Worm (Caenorhabditis elegans) whole organism, late embryonic: ENCODE measurements around the gene K08E4.2.
A peak's percentile ranks its signal among the peaks of the same experiment; 100 is the strongest.

Experiments used
- C08G9.2 ChIP-seq: sonication (generic microtip); optimal IDR thresholded peaks from 2 replicates; lab custom pipeline; 2016; ENCODE audit warnings: mild to moderate bottlenecking, missing genetic modification characterization, moderate library complexity, missing compliant biosample characterization
- C38D4.7 ChIP-seq: fragments of 200-800 bp; sonication (Bioruptor generic); optimal IDR thresholded peaks from 2 replicates; lab custom pipeline; 2018; ENCODE audit warnings: mild to moderate bottlenecking, missing genetic modification characterization, moderate library complexity, missing compliant biosample characterization
- F13H6.1 ChIP-seq: sonication (generic microtip); optimal IDR thresholded peaks from 2 replicates; lab custom pipeline; 2016; ENCODE audit warnings: missing genetic modification characterization, missing compliant biosample characterization
- K02D7.2 ChIP-seq: sonication (generic microtip); optimal IDR thresholded peaks from 2 replicates; lab custom pipeline; 2017; ENCODE audit warnings: mild to moderate bottlenecking, missing genetic modification characterization, missing compliant biosample characterization
- T23F11.4 ChIP-seq: fragments of 200-800 bp; sonication (Bioruptor generic); optimal IDR thresholded peaks from 2 replicates; lab custom pipeline; 2018; ENCODE audit warnings: mild to moderate bottlenecking, missing genetic modification characterization, missing compliant biosample characterization
- Y22D7AL.16 ChIP-seq: sonication (generic microtip); optimal IDR thresholded peaks from 2 replicates; lab custom pipeline; 2016; ENCODE audit warnings: missing genetic modification characterization, missing compliant biosample characterization
- ceh-18 ChIP-seq: sonication (generic microtip); optimal IDR thresholded peaks from 2 replicates; lab custom pipeline; 2016; ENCODE audit warnings: missing genetic modification characterization, missing compliant biosample characterization
- ceh-19 ChIP-seq: fragments of 200-800 bp; sonication (Bioruptor generic); optimal IDR thresholded peaks from 2 replicates; lab custom pipeline; 2018; ENCODE audit warnings: mild to moderate bottlenecking, missing genetic modification characterization, missing compliant biosample characterization
- ceh-22 ChIP-seq: sonication (generic microtip); optimal IDR thresholded peaks from 2 replicates; lab custom pipeline; 2017; ENCODE audit warnings: missing biosample characterization, missing genetic modification characterization
- ceh-30 ChIP-seq: fragments of 150-350 bp; optimal IDR thresholded peaks from 2 replicates; lab custom pipeline; 2014; ENCODE audit warnings: missing biosample characterization, missing genetic modification characterization
- ceh-31 ChIP-seq: sonication (generic microtip); optimal IDR thresholded peaks from 2 replicates; lab custom pipeline; 2016; ENCODE audit warnings: missing genetic modification characterization, missing compliant biosample characterization
- ceh-34 ChIP-seq: sonication (generic microtip); optimal IDR thresholded peaks from 2 replicates; lab custom pipeline; 2016; ENCODE audit warnings: mild to moderate bottlenecking, missing genetic modification characterization, missing compliant biosample characterization
- ceh-48 ChIP-seq: sonication (generic microtip); optimal IDR thresholded peaks from 2 replicates; lab custom pipeline; 2016; ENCODE audit warnings: missing genetic modification characterization, inconsistent platforms, missing compliant biosample characterization
- ceh-6 ChIP-seq: fragments of 200-800 bp; sonication (Bioruptor generic); optimal IDR thresholded peaks from 2 replicates; lab custom pipeline; 2018; ENCODE audit warnings: mild to moderate bottlenecking, missing genetic modification characterization, missing compliant biosample characterization
- ceh-9 ChIP-seq: sonication (generic microtip); optimal IDR thresholded peaks from 2 replicates; lab custom pipeline; 2016; ENCODE audit warnings: mild to moderate bottlenecking, missing genetic modification characterization, inconsistent platforms, missing compliant biosample characterization
- dmd-4 ChIP-seq: sonication (generic microtip); optimal IDR thresholded peaks from 2 replicates; lab custom pipeline; 2016; ENCODE audit warnings: borderline replicate concordance, missing genetic modification characterization, missing compliant biosample characterization
- dve-1 ChIP-seq: sonication (generic microtip); optimal IDR thresholded peaks from 2 replicates; lab custom pipeline; 2017; ENCODE audit warnings: antibody characterized with exemption, mild to moderate bottlenecking, missing genetic modification characterization, missing compliant biosample characterization
- elt-2 ChIP-seq: sonication (generic microtip); optimal IDR thresholded peaks from 2 replicates; lab custom pipeline; 2016; ENCODE audit warnings: missing genetic modification reagents, missing genetic modification characterization, missing compliant biosample characterization
- eyg-1 ChIP-seq: sonication (generic microtip); optimal IDR thresholded peaks from 2 replicates; lab custom pipeline; 2016; ENCODE audit warnings: missing genotype, missing genetic modification characterization, missing compliant biosample characterization
- fkh-10 ChIP-seq: fragments of 150-350 bp; optimal IDR thresholded peaks from 2 replicates; lab custom pipeline; 2014; ENCODE audit warnings: missing biosample characterization, missing genetic modification reagents, missing genetic modification characterization
- fkh-6 ChIP-seq: sonication (generic microtip); optimal IDR thresholded peaks from 2 replicates; lab custom pipeline; 2016; ENCODE audit warnings: missing genetic modification characterization, missing compliant biosample characterization
- gmeb-2 ChIP-seq: sonication (generic microtip); optimal IDR thresholded peaks from 2 replicates; lab custom pipeline; 2016; ENCODE audit warnings: missing genetic modification characterization, inconsistent platforms, missing compliant biosample characterization
- hlh-13 ChIP-seq: fragments of 200-800 bp; sonication (Bioruptor generic); optimal IDR thresholded peaks from 2 replicates; lab custom pipeline; 2018; ENCODE audit warnings: mild to moderate bottlenecking, missing genetic modification characterization, missing compliant biosample characterization
- hlh-15 ChIP-seq: sonication (generic microtip); optimal IDR thresholded peaks from 2 replicates; lab custom pipeline; 2016; ENCODE audit warnings: missing genetic modification characterization, missing compliant biosample characterization
- hlh-30 ChIP-seq: sonication (generic microtip); optimal IDR thresholded peaks from 2 replicates; lab custom pipeline; 2017; ENCODE audit warnings: antibody characterized with exemption, missing genetic modification characterization, missing compliant biosample characterization; ENCODE audit not compliant: insufficient read depth
- hlh-6 ChIP-seq: sonication (generic microtip); optimal IDR thresholded peaks from 2 replicates; lab custom pipeline; 2016; ENCODE audit warnings: missing genotype, missing genetic modification characterization, missing compliant biosample characterization
- lin-11 ChIP-seq: fragments of 200-800 bp; sonication (Bioruptor generic); optimal IDR thresholded peaks from 2 replicates; lab custom pipeline; 2018; ENCODE audit warnings: mild to moderate bottlenecking, missing genetic modification characterization, missing compliant biosample characterization
- madf-2 ChIP-seq: sonication (generic microtip); optimal IDR thresholded peaks from 2 replicates; lab custom pipeline; 2017; ENCODE audit warnings: missing genetic modification characterization, missing compliant biosample characterization
- nfya-1 ChIP-seq: sonication (generic microtip); optimal IDR thresholded peaks from 2 replicates; lab custom pipeline; 2017; ENCODE audit warnings: missing genetic modification characterization, mild to moderate bottlenecking, missing compliant biosample characterization, antibody characterized with exemption, moderate library complexity
- pat-9 ChIP-seq: fragments of 200-800 bp; sonication (Bioruptor generic); optimal IDR thresholded peaks from 2 replicates; lab custom pipeline; 2018; ENCODE audit warnings: mild to moderate bottlenecking, missing genetic modification characterization, moderate library complexity, missing compliant biosample characterization
- pax-1 ChIP-seq: fragments of 150-350 bp; optimal IDR thresholded peaks from 2 replicates; lab custom pipeline; 2014; ENCODE audit warnings: missing biosample characterization, missing genetic modification characterization
- pha-4 ChIP-seq: fragments of 150-350 bp; optimal IDR thresholded peaks from 2 replicates; lab custom pipeline; 2018; ENCODE audit warnings: missing biosample characterization, missing genetic modification reagents, missing genetic modification characterization
- ref-2 ChIP-seq: sonication (generic microtip); optimal IDR thresholded peaks from 2 replicates; lab custom pipeline; 2016; ENCODE audit warnings: missing genetic modification characterization, missing compliant biosample characterization
- rnt-1 ChIP-seq: sonication (generic microtip); optimal IDR thresholded peaks from 2 replicates; lab custom pipeline; 2016; ENCODE audit warnings: missing genetic modification characterization, missing compliant biosample characterization
- sox-2 ChIP-seq: fragments of 200-800 bp; sonication (Bioruptor generic); IDR thresholded peaks from 2 replicates; pipeline ENCODE4 v1.3.6; 2022; ENCODE audit warnings: missing genetic modification reagents, missing genetic modification characterization, missing compliant biosample characterization
- tbx-7 ChIP-seq: sonication (generic microtip); optimal IDR thresholded peaks from 2 replicates; lab custom pipeline; 2016; ENCODE audit warnings: missing genotype, missing genetic modification characterization, missing compliant biosample characterization
- ttx-3 ChIP-seq: sonication (generic microtip); optimal IDR thresholded peaks from 2 replicates; lab custom pipeline; 2016; ENCODE audit warnings: missing genetic modification reagents, missing genetic modification characterization, missing compliant biosample characterization
- unc-3 ChIP-seq, 2 experiments: fragments of 200-800 bp in 1 of 2; sonication (Bioruptor generic) in 1 of 2; sonication (generic microtip) in 1 of 2; conservative IDR thresholded peaks in 1 of 2; optimal IDR thresholded peaks in 1 of 2; 2 replicates each; pipeline versions ENCODE4 v1.3.6 to Lab custom; 2016 to 2022; ENCODE audit warnings: missing compliant biosample characterization in 2 of 2, missing genetic modification characterization in 2 of 2, missing genetic modification reagents in 1 of 2
- unc-55 ChIP-seq: sonication (generic microtip); optimal IDR thresholded peaks from 2 replicates; lab custom pipeline; 2017; ENCODE audit warnings: missing biosample characterization, missing genetic modification reagents, missing genetic modification characterization
- unc-86 ChIP-seq: sonication (generic microtip); optimal IDR thresholded peaks from 2 replicates; lab custom pipeline; 2016; ENCODE audit warnings: missing genetic modification characterization, missing compliant biosample characterization
- zip-5 ChIP-seq: sonication (generic microtip); optimal IDR thresholded peaks from 2 replicates; lab custom pipeline; 2016; ENCODE audit warnings: missing genetic modification characterization, missing compliant biosample characterization
- ztf-16 ChIP-seq: sonication (generic microtip); optimal IDR thresholded peaks from 2 replicates; lab custom pipeline; 2017; ENCODE audit warnings: missing genetic modification characterization, missing compliant biosample characterization

Gene K08E4.2

ce11 chrIV:12056603-12057002 lies at the start of gene K08E4.2:
TSS of gene K08E4.2 (minus strand) at chrIV:12056656.
- no peak for TF ChIP-seq ceh-34
- TF ChIP-seq ceh-6 = no peak
- no peak for TF ChIP-seq ztf-16 (tag; lab: Kevin White, UChicago)

- no peak for TF ChIP-seq ttx-3 (tag; lab: Kevin White, UChicago)
- TF ChIP-seq hlh-6 (tag; lab: Kevin White, UChicago) = no peak
- no peak for TF ChIP-seq unc-55 (GFP tag; lab: Kevin White, UChicago)
- TF ChIP-seq ceh-19 (GFP tag; lab: Kevin White, UChicago) = no peak
- no peak for TF ChIP-seq eyg-1 (tag; lab: Kevin White, UChicago)
- TF ChIP-seq ceh-6 = no peak
- no peak for TF ChIP-seq elt-2 (tag; lab: Kevin White, UChicago)
- TF ChIP-seq C38D4.7 (GFP tag; lab: Kevin White, UChicago) = no peak
- TF ChIP-seq hlh-13 (GFP tag; lab: Kevin White, UChicago) = no peak
- no peak for TF ChIP-seq ceh-30
- no peak for TF ChIP-seq tbx-7 (tag; lab: Kevin White, UChicago)
- no peak for TF ChIP-seq F13H6.1 (tag; lab: Kevin White, UChicago)
- no peak for TF ChIP-seq T23F11.4 (GFP tag; lab: Kevin White, UChicago)
- no peak for TF ChIP-seq madf-2
- TF ChIP-seq unc-3 (GFP tag; conservative IDR thresholded peaks at IDR 0.05; lab: Robert Waterston, UW) = no peak
- TF ChIP-seq unc-3 (tag; optimal IDR thresholded peaks at IDR 0.05; lab: Kevin White, UChicago) = no peak
- TF ChIP-seq pha-4 (tag; lab: Kevin White, UChicago) = no peak
Observed at ce11 chrIV:12105558-12105957, 49.1 kb upstream of the K08E4.2 start, which contains the start of gene M18.3. TSS of gene M18.3 (plus strand) at chrIV:12105858.

DNA sequence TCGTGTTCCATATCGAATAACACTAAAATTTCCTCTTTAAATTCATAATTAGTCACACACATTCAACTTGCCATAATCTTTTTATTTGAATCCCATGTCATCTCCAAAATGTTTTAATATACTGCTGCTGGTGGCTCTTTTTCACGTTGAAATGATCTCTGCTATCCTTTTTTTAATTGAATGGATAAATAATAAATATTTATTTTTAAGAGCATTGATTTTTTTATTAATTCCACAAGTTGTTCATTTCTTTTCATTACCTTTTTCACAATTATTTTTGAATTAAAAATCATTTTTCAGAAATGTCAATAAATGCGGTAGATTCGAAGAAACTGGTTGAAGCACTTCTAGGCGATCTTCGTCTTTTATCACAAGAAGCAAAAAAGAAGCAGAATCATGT lies 40.0 kb upstream of the K08E4.2 start, which contains the start of gene mon-2:
TSS of gene mon-2 (plus strand) at position 301 of the 400 bp plus-strand sequence.
- TF ChIP-seq lin-11 (tag; lab: Kevin White, UChicago) (no peak), Y22D7AL.16 (tag; lab: Kevin White, UChicago) (no peak), hlh-15 (tag; lab: Kevin White, UChicago) (no peak), unc-3 (GFP tag; conservative IDR thresholded peaks at IDR 0.05; lab: Robert Waterston, UW) (no peak), unc-3 (tag; optimal IDR thresholded peaks at IDR 0.05; lab: Kevin White, UChicago) (no peak), ceh-18 (tag; lab: Kevin White, UChicago) (no peak), dve-1 (no peak), pha-4 (tag; lab: Kevin White, UChicago) (no peak)

DNA sequence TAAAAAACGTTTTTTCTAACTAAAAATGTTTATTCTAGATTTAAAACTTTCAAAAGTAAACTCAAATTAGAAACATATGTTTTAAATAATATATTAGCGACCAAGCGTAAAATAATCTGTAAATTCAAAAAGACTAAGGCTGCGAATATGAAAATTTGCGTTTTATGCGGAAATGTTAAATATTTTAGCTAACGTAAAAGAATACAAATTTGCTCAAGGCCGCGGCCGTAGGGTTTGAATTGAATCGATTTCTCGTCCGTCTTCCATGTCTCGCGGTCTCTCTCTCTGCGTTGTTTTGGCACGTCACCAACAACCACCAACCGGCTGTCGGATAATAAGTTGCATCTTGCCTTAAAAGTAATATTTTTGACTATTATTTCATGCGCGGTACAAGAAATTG lies 37.4 kb upstream of the K08E4.2 start, which contains the start of gene F11A10.5:
TSS of gene F11A10.5 (plus strand) at position 301 of the 400 bp plus-strand sequence.
- TF ChIP-seq ceh-31 (tag; lab: Kevin White, UChicago) = peak; percentile 10
- TF ChIP-seq ceh-48 (tag; lab: Kevin White, UChicago) = peak; percentile 47
- no peak for TF ChIP-seq rnt-1
- TF ChIP-seq ceh-22 = no peak
- TF ChIP-seq nfya-1 = no peak
- TF ChIP-seq ztf-16 (tag; lab: Kevin White, UChicago) = no peak
- peak; percentile 16 for TF ChIP-seq zip-5 (tag; lab: Kevin White, UChicago)
- TF ChIP-seq gmeb-2 = no peak
- TF ChIP-seq hlh-30 (tag; lab: Kevin White, UChicago) = no peak
- TF ChIP-seq fkh-6 (tag; lab: Kevin White, UChicago) = no peak
- TF ChIP-seq pha-4 (tag; lab: Kevin White, UChicago) = no peak
- TF ChIP-seq sox-2 (GFP tag; lab: Robert Waterston, UW) = no peak
- TF ChIP-seq K02D7.2 (tag; lab: Kevin White, UChicago) = no peak
- no peak for TF ChIP-seq C38D4.7 (GFP tag; lab: Kevin White, UChicago)
- no peak for TF ChIP-seq hlh-15 (tag; lab: Kevin White, UChicago)
- no peak for TF ChIP-seq C08G9.2
- no peak for TF ChIP-seq dmd-4
- no peak for TF ChIP-seq pax-1 (tag; lab: Kevin White, UChicago)
- no peak for TF ChIP-seq ceh-9 (tag; lab: Kevin White, UChicago)
- no peak for TF ChIP-seq pat-9
- TF ChIP-seq T23F11.4 (GFP tag; lab: Kevin White, UChicago) = no peak
- TF ChIP-seq fkh-10 = no peak
- TF ChIP-seq ref-2 (tag; lab: Kevin White, UChicago) = no peak
- TF ChIP-seq unc-86 (tag; lab: Kevin White, UChicago) = no peak
